Worm (Caenorhabditis elegans) whole organism, L1 larva: ENCODE data around the gene E01G4.5.

ENCODE experiments used
- C34B4.2 ChIP-seq: sonication (generic microtip); optimal IDR thresholded peaks from 2 replicates; lab custom pipeline; 2017; ENCODE audit warnings: mild to moderate bottlenecking, missing genetic modification characterization, missing compliant biosample characterization
- alr-1 ChIP-seq: fragments of 200-800 bp; sonication (Bioruptor generic); optimal IDR thresholded peaks from 2 replicates; lab custom pipeline; 2018; ENCODE audit warnings: borderline replicate concordance, mild to moderate bottlenecking, missing genetic modification characterization, missing compliant biosample characterization
- aly-2 ChIP-seq: fragments of 150-350 bp; optimal IDR thresholded peaks from 2 replicates; lab custom pipeline; 2014; ENCODE audit warnings: missing biosample characterization, missing genetic modification characterization
- ama-1 ChIP-seq: fragments of 150-350 bp; optimal IDR thresholded peaks from 2 replicates; lab custom pipeline; 2014
- blmp-1 ChIP-seq: fragments of 150-350 bp; optimal IDR thresholded peaks from 2 replicates; lab custom pipeline; 2014; ENCODE audit warnings: missing biosample characterization, missing genetic modification characterization
- ceh-63 ChIP-seq: fragments of 200-800 bp; sonication (Bioruptor generic); optimal IDR thresholded peaks from 2 replicates; lab custom pipeline; 2018; ENCODE audit warnings: mild to moderate bottlenecking, missing genetic modification characterization, missing compliant biosample characterization
- dsc-1 ChIP-seq: sonication (generic microtip); optimal IDR thresholded peaks from 2 replicates; lab custom pipeline; 2016; ENCODE audit warnings: mild to moderate bottlenecking, missing genetic modification characterization, missing compliant biosample characterization
- efl-1 ChIP-seq, 4 experiments: fragments of 150-350 bp; optimal IDR thresholded peaks in 3 of 4; peaks in 1 of 4; 1 replicate in 1 of 4; 2 replicates in 3 of 4; lab custom pipeline; 2014; ENCODE audit warnings: missing biosample characterization in 2 of 4, missing genetic modification characterization in 2 of 4, missing genetic modification reagents in 2 of 4
- efl-3 ChIP-seq: fragments of 200-800 bp; sonication (Bioruptor generic); optimal IDR thresholded peaks from 2 replicates; lab custom pipeline; 2018; ENCODE audit warnings: mild to moderate bottlenecking, missing genetic modification characterization, missing compliant biosample characterization
- egl-13 ChIP-seq: sonication (generic microtip); optimal IDR thresholded peaks from 2 replicates; lab custom pipeline; 2016; ENCODE audit warnings: missing genotype, missing genetic modification reagents, missing genetic modification characterization, missing compliant biosample characterization
- elt-2 ChIP-seq: sonication (generic microtip); optimal IDR thresholded peaks from 2 replicates; lab custom pipeline; 2016; ENCODE audit warnings: missing genetic modification characterization, mild to moderate bottlenecking, inconsistent platforms, missing compliant biosample characterization, missing genetic modification reagents
- grh-1 ChIP-seq: fragments of 200-800 bp; sonication (Bioruptor generic); IDR thresholded peaks from 2 replicates; pipeline ENCODE4 v1.3.6; 2022; ENCODE audit warnings: missing genetic modification reagents, missing genetic modification characterization, missing compliant biosample characterization
- hpl-2 ChIP-seq: fragments of 150-350 bp; optimal IDR thresholded peaks from 2 replicates; lab custom pipeline; 2014; ENCODE audit warnings: missing biosample characterization, missing genetic modification reagents, missing genetic modification characterization
- irx-1 ChIP-seq: sonication (generic microtip); optimal IDR thresholded peaks from 2 replicates; lab custom pipeline; 2016; ENCODE audit warnings: missing genetic modification characterization, missing compliant biosample characterization
- isw-1 ChIP-seq: fragments of 200-800 bp; sonication (Bioruptor generic); IDR thresholded peaks from 2 replicates; pipeline ENCODE4 v1.3.6; 2022; ENCODE audit warnings: missing genetic modification characterization, missing compliant biosample characterization
- lin-14 ChIP-seq: fragments of 200-800 bp; sonication (Bioruptor generic); optimal IDR thresholded peaks from 2 replicates; lab custom pipeline; 2018; ENCODE audit warnings: mild to moderate bottlenecking, missing genetic modification characterization, moderate library complexity, missing compliant biosample characterization
- lir-3 ChIP-seq: sonication (generic microtip); optimal IDR thresholded peaks from 2 replicates; lab custom pipeline; 2016; ENCODE audit warnings: mild to moderate bottlenecking, missing genetic modification characterization, moderate library complexity, missing compliant biosample characterization; ENCODE audit not compliant: poor library complexity
- mdl-1 ChIP-seq, 2 experiments: fragments of 150-350 bp; optimal IDR thresholded peaks; 2 replicates each; lab custom pipeline; 2014 to 2017; ENCODE audit warnings: missing biosample characterization in 2 of 2, missing genetic modification characterization in 2 of 2, inconsistent platforms in 1 of 2
- mep-1 ChIP-seq: fragments of 150-350 bp; optimal IDR thresholded peaks from 2 replicates; lab custom pipeline; 2014; ENCODE audit warnings: missing biosample characterization, missing genetic modification characterization
- nhr-12 ChIP-seq: sonication (generic microtip); optimal IDR thresholded peaks from 2 replicates; lab custom pipeline; 2017; ENCODE audit warnings: missing biosample characterization, missing genetic modification characterization
- nhr-47 ChIP-seq: sonication (generic microtip); optimal IDR thresholded peaks from 2 replicates; lab custom pipeline; 2016; ENCODE audit warnings: mild to moderate bottlenecking, missing genetic modification characterization, moderate library complexity, missing compliant biosample characterization
- nhr-71 ChIP-seq: sonication (generic microtip); optimal IDR thresholded peaks from 2 replicates; lab custom pipeline; 2016; ENCODE audit warnings: mild to moderate bottlenecking, missing genetic modification characterization, moderate library complexity, missing compliant biosample characterization
- nhr-77 ChIP-seq: fragments of 150-350 bp; optimal IDR thresholded peaks from 2 replicates; lab custom pipeline; 2014; ENCODE audit warnings: missing biosample characterization, missing genetic modification characterization
- nhr-85 ChIP-seq: sonication (generic microtip); peaks from one replicate; lab custom pipeline; 2016; ENCODE audit warnings: missing genetic modification characterization, inconsistent platforms, missing compliant biosample characterization
- pqm-1 ChIP-seq: sonication (generic microtip); optimal IDR thresholded peaks from 3 replicates; lab custom pipeline; 2017; ENCODE audit warnings: missing biosample characterization, missing genetic modification characterization
- rnt-1 ChIP-seq: sonication (generic microtip); optimal IDR thresholded peaks from 2 replicates; lab custom pipeline; 2016; ENCODE audit warnings: mild to moderate bottlenecking, missing genetic modification characterization, moderate library complexity, missing compliant biosample characterization
- skn-1 ChIP-seq: fragments of 150-350 bp; optimal IDR thresholded peaks from 2 replicates; lab custom pipeline; 2014; ENCODE audit warnings: missing biosample characterization, missing genetic modification characterization
- snu-23 ChIP-seq: sonication (generic microtip); optimal IDR thresholded peaks from 2 replicates; lab custom pipeline; 2016; ENCODE audit warnings: missing genetic modification characterization, missing compliant biosample characterization
- sptf-1 ChIP-seq: fragments of 150-350 bp; optimal IDR thresholded peaks from 2 replicates; lab custom pipeline; 2014; ENCODE audit warnings: missing biosample characterization, missing genetic modification characterization
- swsn-7 ChIP-seq: sonication (generic microtip); optimal IDR thresholded peaks from 2 replicates; lab custom pipeline; 2016; ENCODE audit warnings: missing genetic modification characterization, missing compliant biosample characterization
- unc-30 ChIP-seq: sonication (generic microtip); optimal IDR thresholded peaks from 2 replicates; lab custom pipeline; 2017; ENCODE audit warnings: missing biosample characterization, missing genetic modification characterization
- zag-1 ChIP-seq: fragments of 150-350 bp; optimal IDR thresholded peaks from 2 replicates; lab custom pipeline; 2014; ENCODE audit warnings: missing biosample characterization, missing genetic modification characterization

E01G4.5 gene

ce11 chrII:13472101-13472500 lies at the start of gene E01G4.5:
E01G4.5 (plus strand) TSS chrII:13472401.
- TF ChIP-seq rnt-1 (tag; lab: Kevin White, UChicago) (peak; percentile 14), sptf-1 (tag; lab: Kevin White, UChicago) (no peak)
- TF ChIP-seq, all 84 proteins: peak for 1

- no peak for TF ChIP-seq lin-14 (GFP tag; lab: Kevin White, UChicago)
- no peak for TF ChIP-seq alr-1 (tag; lab: Kevin White, UChicago)
Measured at ce11 chrII:13424242-13424641, 48.0 kb upstream of the E01G4.5 start, which contains the start of gene Y48E1C.2. Y48E1C.2 (plus strand) TSS chrII:13424542.

ce11 chrII:13436725-13437124 lies 35.5 kb upstream of the E01G4.5 start, which contains the start of gene Y48E1C.4:
Y48E1C.4 (minus strand) TSS chrII:13436825.
- TF ChIP-seq skn-1 (tag; lab: Kevin White, UChicago): no peak
- no peak for TF ChIP-seq nhr-47 (tag; lab: Kevin White, UChicago)
- no peak for TF ChIP-seq hpl-2 (GFP tag; lab: Kevin White, UChicago)
- no peak for TF ChIP-seq dsc-1 (tag; lab: Kevin White, UChicago)
- TF ChIP-seq mep-1 (tag; lab: Kevin White, UChicago): no peak
- no peak for TF ChIP-seq elt-2
- no peak for TF ChIP-seq nhr-12

- TF ChIP-seq grh-1 (no peak), zag-1 (tag; lab: Kevin White, UChicago) (no peak), mdl-1 (tag; optimal IDR thresholded peaks at IDR 0.05; lab: Kevin White, UChicago) (no peak), egl-13 (tag; lab: Kevin White, UChicago) (no peak), ama-1 (lab: Kevin White, UChicago) (no peak), nhr-71 (tag; lab: Kevin White, UChicago) (no peak), blmp-1 (tag; lab: Kevin White, UChicago) (no peak), unc-30 (no peak), C34B4.2 (tag; lab: Kevin White, UChicago) (no peak), aly-2 (tag; lab: Kevin White, UChicago) (no peak), nhr-77 (tag; lab: Kevin White, UChicago) (no peak), efl-3 (no peak), dsc-1 (tag; lab: Kevin White, UChicago) (no peak), swsn-7 (tag; lab: Kevin White, UChicago) (no peak), isw-1 (GFP tag; lab: Robert Waterston, UW) (no peak), ceh-63 (GFP tag; lab: Kevin White, UChicago) (no peak), snu-23 (GFP tag; lab: Kevin White, UChicago) (no peak), irx-1 (tag; lab: Kevin White, UChicago) (no peak)
Measured at ce11 chrII:13444307-13444706, 27.9 kb upstream of the E01G4.5 start.

ce11 chrII:13446597-13446996 lies 25.6 kb upstream of the E01G4.5 start:
- TF ChIP-seq pqm-1 (tag; lab: Kevin White, UChicago) (no peak), nhr-85 (tag; lab: Kevin White, UChicago) (peak; percentile 58), lir-3 (no peak)

ce11 chrII:13447166-13447643 lies 25.0 kb upstream of the E01G4.5 start, which contains the start of gene tbc-14:
tbc-14 (minus strand) TSS chrII:13447593.
- no peak for TF ChIP-seq efl-1 (optimal IDR thresholded peaks at IDR 0.05; lab: Kevin White, UChicago)
- TF ChIP-seq efl-1 (GFP tag; optimal IDR thresholded peaks at IDR 0.05 in 1 of 2; lab: Kevin White, UChicago): peak in 1 of 2 experiments; percentile 55
- TF ChIP-seq ceh-63 (GFP tag; lab: Kevin White, UChicago): no peak
